Worm (Caenorhabditis elegans): ENCODE measurements around the gene F41G4.7.

The F41G4.7 gene

ce11 chrX:16872446-16872962 lies 36.3 kb upstream of the F41G4.7 start, which contains the start of gene T20F7.1 (continued):
- TF ChIP-seq rnt-1 (tag; optimal IDR thresholded peaks at IDR 0.05) (peak; percentile 0), pha-4 (tag; optimal IDR thresholded peaks at IDR 0.05) (no peak), ceh-24 (tag; optimal IDR thresholded peaks at IDR 0.05) (no peak), gmeb-2 (tag; optimal IDR thresholded peaks at IDR 0.05) (no peak), unc-86 (tag; optimal IDR thresholded peaks at IDR 0.05) (no peak), pros-1 (tag; optimal IDR thresholded peaks at IDR 0.05) (peak; percentile 26), ceh-18 (tag; optimal IDR thresholded peaks at IDR 0.05) (peak; percentile 52), syd-9 (tag; optimal IDR thresholded peaks at IDR 0.05) (no peak), ceh-34 (tag; optimal IDR thresholded peaks at IDR 0.05) (peak; percentile 22), ceh-9 (tag; optimal IDR thresholded peaks at IDR 0.05) (no peak), tbx-2 (tag; optimal IDR thresholded peaks at IDR 0.05) (peak; percentile 64), ahr-1 (tag; optimal IDR thresholded peaks at IDR 0.05) (no peak), hlh-15 (tag; optimal IDR thresholded peaks at IDR 0.05) (no peak), ceh-22 (tag; optimal IDR thresholded peaks at IDR 0.05) (no peak)

ce11 chrX:16871355-16871754 lies 35.2 kb upstream of the F41G4.7 start:
- TF ChIP-seq ref-2 (tag; optimal IDR thresholded peaks at IDR 0.05) (no peak), pqm-1 (tag; optimal IDR thresholded peaks at IDR 0.05) (no peak), hlh-30 (tag; optimal IDR thresholded peaks at IDR 0.05; ENCODE audit: insufficient read depth) (no peak), elt-2 (tag; optimal IDR thresholded peaks at IDR 0.05) (no peak), odd-2 (tag; optimal IDR thresholded peaks at IDR 0.05) (no peak), dmd-4 (tag; optimal IDR thresholded peaks at IDR 0.05; ENCODE audit: borderline replicate concordance) (no peak), nfya-1 (tag; optimal IDR thresholded peaks at IDR 0.05) (no peak), madf-2 (tag; optimal IDR thresholded peaks at IDR 0.05) (no peak), ceh-22 (tag; optimal IDR thresholded peaks at IDR 0.05) (no peak), hlh-13 (GFP tag; optimal IDR thresholded peaks at IDR 0.05) (no peak), mec-3 (tag; optimal IDR thresholded peaks at IDR 0.05; ENCODE audit: borderline replicate concordance) (no peak), zip-5 (tag; optimal IDR thresholded peaks at IDR 0.05) (no peak), K02D7.2 (tag; optimal IDR thresholded peaks at IDR 0.05) (no peak), ceh-24 (tag; optimal IDR thresholded peaks at IDR 0.05) (no peak)

ce11 chrX:16868931-16869330 lies 32.7 kb upstream of the F41G4.7 start, which contains the start of gene aakg-2:
Gene aakg-2 (minus strand): TSS chrX:16869031.
- TF ChIP-seq ceh-34 (tag; optimal IDR thresholded peaks at IDR 0.05) (no peak), elt-4 (tag; optimal IDR thresholded peaks at IDR 0.05) (no peak), ceh-9 (tag; optimal IDR thresholded peaks at IDR 0.05) (no peak), che-1 (tag; optimal IDR thresholded peaks at IDR 0.05) (no peak), K02D7.2 (tag; optimal IDR thresholded peaks at IDR 0.05) (no peak), nhr-232 (tag; optimal IDR thresholded peaks at IDR 0.05) (no peak), madf-2 (tag; optimal IDR thresholded peaks at IDR 0.05) (no peak), fax-1 (tag; optimal IDR thresholded peaks at IDR 0.05) (no peak)

ce11 chrX:16865675-16866074 lies 29.5 kb upstream of the F41G4.7 start:
- TF ChIP-seq ztf-16 (tag; optimal IDR thresholded peaks at IDR 0.05) (no peak), fax-1 (tag; optimal IDR thresholded peaks at IDR 0.05) (no peak), dve-1 (tag; optimal IDR thresholded peaks at IDR 0.05) (no peak), elt-2 (tag; optimal IDR thresholded peaks at IDR 0.05) (no peak), pag-3 (tag; optimal IDR thresholded peaks at IDR 0.05; ENCODE audit: borderline replicate concordance) (no peak), nfya-1 (tag; optimal IDR thresholded peaks at IDR 0.05) (no peak), pax-1 (tag; optimal IDR thresholded peaks at IDR 0.05) (no peak), nhr-232 (tag; optimal IDR thresholded peaks at IDR 0.05) (no peak), nhr-11 (tag; optimal IDR thresholded peaks at IDR 0.05) (no peak)

- TF ChIP-seq npax-4 (tag; optimal IDR thresholded peaks at IDR 0.05): no peak
- peak; percentile 67 for TF ChIP-seq elt-2 (tag; optimal IDR thresholded peaks at IDR 0.05)
Observed at ce11 chrX:16865016-16865415, 28.8 kb upstream of the F41G4.7 start.
